Worm (Caenorhabditis elegans): ENCODE results near the gene rbc-2.

- no peak for TF ChIP-seq ceh-82 (tag; optimal IDR thresholded peaks at IDR 0.05)
- TF ChIP-seq sma-9 (GFP tag; optimal IDR thresholded peaks at IDR 0.05), result no peak
- no peak for TF ChIP-seq sma-9 (tag; optimal IDR thresholded peaks at IDR 0.05)
- TF ChIP-seq unc-62 (GFP tag; optimal IDR thresholded peaks at IDR 0.05), result no peak
- TF ChIP-seq unc-39 (tag; optimal IDR thresholded peaks at IDR 0.05), result no peak
- TF ChIP-seq blmp-1 (tag; optimal IDR thresholded peaks at IDR 0.05; ENCODE audit: insufficient read depth), result no peak
- no peak for TF ChIP-seq C34F6.9 (tag; optimal IDR thresholded peaks at IDR 0.05)
- no peak for TF ChIP-seq nhr-6 (tag; optimal IDR thresholded peaks at IDR 0.05)
- TF ChIP-seq nhr-23 (tag; optimal IDR thresholded peaks at IDR 0.05), result no peak
- no peak for TF ChIP-seq ztf-4 (tag; optimal IDR thresholded peaks at IDR 0.05)
- no peak for TF ChIP-seq nhr-237 (tag; optimal IDR thresholded peaks at IDR 0.05)
- no peak for TF ChIP-seq zag-1 (tag; optimal IDR thresholded peaks at IDR 0.05)
- TF ChIP-seq lin-13 (GFP tag; optimal IDR thresholded peaks at IDR 0.05), result no peak
- TF ChIP-seq mab-5 (tag; optimal IDR thresholded peaks at IDR 0.05), result no peak
- no peak for TF ChIP-seq skn-1 (tag; optimal IDR thresholded peaks at IDR 0.05)
Measured at ce11 chrIII:2560763-2561162, 32.3 kb upstream of the rbc-2 start.

Data from whole organism, L2 larva.